Worm (Caenorhabditis elegans) whole organism, mixed stage, embryonic: Measurements from ENCODE around the gene mep-1.

Experiments used
- ceh-83 ChIP-seq: fragments of 200-800 bp; sonication (Bioruptor generic); optimal IDR thresholded peaks from 2 replicates; lab custom pipeline; 2018; ENCODE audit warnings: mild to moderate bottlenecking, missing genetic modification characterization, missing compliant biosample characterization
- elt-1 ChIP-seq: sonication (generic microtip); optimal IDR thresholded peaks from 2 replicates; lab custom pipeline; 2017; ENCODE audit warnings: missing genetic modification characterization, mild to moderate bottlenecking, missing compliant biosample characterization, antibody characterized with exemption, moderate library complexity, borderline replicate concordance; ENCODE audit not compliant: insufficient read depth
- elt-3 ChIP-seq: fragments of 150-350 bp; optimal IDR thresholded peaks from 2 replicates; lab custom pipeline; 2014; ENCODE audit warnings: missing biosample characterization, missing genetic modification characterization
- nhr-12 ChIP-seq: fragments of 150-350 bp; optimal IDR thresholded peaks from 2 replicates; lab custom pipeline; 2014; ENCODE audit warnings: missing biosample characterization, missing genetic modification characterization
- nhr-2 ChIP-seq: fragments of 150-350 bp; optimal IDR thresholded peaks from 2 replicates; lab custom pipeline; 2014; ENCODE audit warnings: missing biosample characterization, missing genetic modification characterization
- nhr-237 ChIP-seq: fragments of 150-350 bp; optimal IDR thresholded peaks from 2 replicates; lab custom pipeline; 2014; ENCODE audit warnings: missing biosample characterization, missing genetic modification characterization
- pha-4 ChIP-seq: fragments of 150-350 bp; optimal IDR thresholded peaks from 2 replicates; lab custom pipeline; 2018; ENCODE audit warnings: missing biosample characterization, missing genetic modification reagents, missing genetic modification characterization

DNA sequence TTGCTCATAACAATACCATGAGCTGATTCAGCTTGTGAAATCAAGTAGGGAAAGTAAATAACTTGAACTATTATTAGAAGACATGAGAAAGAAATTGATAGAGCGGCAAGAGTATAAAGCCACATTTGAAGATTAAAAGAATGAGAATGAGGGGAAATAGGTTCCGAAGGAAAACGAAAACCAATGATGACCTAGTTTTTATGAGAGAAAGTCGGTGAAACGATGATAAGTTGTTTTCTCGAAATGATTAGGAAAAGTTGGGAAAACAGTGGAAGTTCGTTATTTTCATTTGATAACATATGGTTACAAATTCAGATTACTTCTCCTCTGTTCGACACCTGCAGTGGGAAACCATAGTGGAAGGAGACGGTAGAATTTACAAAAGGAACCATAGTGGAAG is 27.4 kb downstream of the mep-1 start, which contains the start of gene col-128:
- TF ChIP-seq nhr-237 (tag; lab: Kevin White, UChicago) (no peak), elt-1 (tag; lab: Kevin White, UChicago) (no peak), pha-4 (tag; lab: Kevin White, UChicago) (no peak), nhr-2 (tag; lab: Kevin White, UChicago) (no peak), nhr-12 (tag; lab: Kevin White, UChicago) (no peak), elt-3 (tag; lab: Kevin White, UChicago) (no peak), ceh-83 (no peak)
